Worm (Caenorhabditis elegans) whole organism, L2 larva: ENCODE measurements around the gene rrc-1.

ENCODE experiments used
- R02D3.7 ChIP-seq: fragments of 150-350 bp; optimal IDR thresholded peaks from 2 replicates; lab custom pipeline; 2014; ENCODE audit warnings: missing biosample characterization, missing genetic modification characterization
- Y55F3AM.14 ChIP-seq: fragments of 200-800 bp; sonication (Bioruptor generic); optimal IDR thresholded peaks from 2 replicates; lab custom pipeline; 2018; ENCODE audit warnings: mild to moderate bottlenecking, missing genetic modification characterization, missing compliant biosample characterization
- alr-1 ChIP-seq: fragments of 150-350 bp; optimal IDR thresholded peaks from 2 replicates; lab custom pipeline; 2014; ENCODE audit warnings: missing biosample characterization, missing genetic modification characterization
- aly-2 ChIP-seq: fragments of 150-350 bp; optimal IDR thresholded peaks from 2 replicates; lab custom pipeline; 2014; ENCODE audit warnings: missing biosample characterization, missing genetic modification characterization
- blmp-1 ChIP-seq: sonication (generic microtip); optimal IDR thresholded peaks from 2 replicates; lab custom pipeline; 2017; ENCODE audit warnings: missing genetic modification characterization, mild to moderate bottlenecking, missing compliant biosample characterization, antibody characterized with exemption, moderate library complexity; ENCODE audit not compliant: insufficient read depth
- egl-27 ChIP-seq: sonication (generic microtip); optimal IDR thresholded peaks from 3 replicates; lab custom pipeline; 2017; ENCODE audit warnings: missing biosample characterization, missing genetic modification reagents, missing genetic modification characterization
- elt-3 ChIP-seq: sonication (generic microtip); optimal IDR thresholded peaks from 2 replicates; lab custom pipeline; 2017; ENCODE audit warnings: missing biosample characterization, missing genetic modification characterization
- mab-5 ChIP-seq: fragments of 150-350 bp; optimal IDR thresholded peaks from 2 replicates; lab custom pipeline; 2014; ENCODE audit warnings: missing biosample characterization, missing genetic modification characterization
- mdl-1 ChIP-seq, 2 experiments: fragments of 150-350 bp in 1 of 2; sonication (generic microtip) in 1 of 2; optimal IDR thresholded peaks; 2 replicates each; lab custom pipeline; 2017; ENCODE audit warnings: missing biosample characterization in 2 of 2, missing genetic modification characterization in 2 of 2
- nhr-11 ChIP-seq: fragments of 150-350 bp; optimal IDR thresholded peaks from 2 replicates; lab custom pipeline; 2014; ENCODE audit warnings: missing biosample characterization, missing genetic modification characterization
- nhr-237 ChIP-seq: fragments of 150-350 bp; optimal IDR thresholded peaks from 2 replicates; lab custom pipeline; 2014; ENCODE audit warnings: missing biosample characterization, missing genetic modification characterization
- nhr-77 ChIP-seq: fragments of 150-350 bp; optimal IDR thresholded peaks from 2 replicates; lab custom pipeline; 2014; ENCODE audit warnings: missing biosample characterization, missing genetic modification characterization
- skn-1 ChIP-seq: sonication (generic microtip); optimal IDR thresholded peaks from 2 replicates; lab custom pipeline; 2017; ENCODE audit warnings: missing biosample characterization, missing genetic modification characterization

DNA sequence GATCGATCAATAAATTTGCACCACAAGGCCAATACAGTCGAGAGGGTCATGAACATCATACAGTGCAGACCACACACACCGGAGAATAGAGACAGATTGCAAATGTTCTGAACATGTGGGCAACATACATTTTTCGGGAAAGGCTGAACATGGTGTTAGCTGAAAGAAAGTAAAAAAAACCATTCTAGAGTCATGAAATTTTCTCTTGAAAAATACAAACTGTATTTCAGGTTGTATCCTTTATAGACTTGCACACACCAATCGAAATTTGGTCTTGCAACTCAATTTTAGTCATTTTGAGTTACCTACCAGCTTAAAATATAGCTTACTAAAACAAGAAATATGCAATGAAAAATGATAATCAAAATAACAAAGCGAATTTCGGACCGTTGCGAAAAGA is 35.0 kb downstream of the rrc-1 start:
- no peak for TF ChIP-seq elt-3 (tag; lab: Kevin White, UChicago)
- no peak for TF ChIP-seq R02D3.7 (tag; lab: Kevin White, UChicago)
- no peak for TF ChIP-seq nhr-237 (tag; lab: Kevin White, UChicago)
- TF ChIP-seq nhr-77 (tag; lab: Kevin White, UChicago) = no peak
- TF ChIP-seq aly-2 (tag; lab: Kevin White, UChicago) = no peak
- TF ChIP-seq nhr-11 (tag; lab: Kevin White, UChicago) = no peak
- no peak for TF ChIP-seq alr-1 (tag; lab: Kevin White, UChicago)
- TF ChIP-seq mdl-1 (tag; optimal IDR thresholded peaks at IDR 0.05; lab: Kevin White, UChicago) = no peak
- no peak for TF ChIP-seq blmp-1 (tag; lab: Kevin White, UChicago)
- no peak for TF ChIP-seq mab-5 (tag; lab: Kevin White, UChicago)
- no peak for TF ChIP-seq Y55F3AM.14
- no peak for TF ChIP-seq egl-27 (tag; lab: Kevin White, UChicago)
- no peak for TF ChIP-seq skn-1 (tag; lab: Kevin White, UChicago)
